Fruit fly (Drosophila melanogaster) whole organism, wandering third instar larva: ENCODE data around the gene FoxL1.
A peak's percentile ranks its signal among the peaks of the same experiment; 100 is the strongest.

ENCODE experiments used
- Abd-B ChIP-seq: fragments of >200 bp; optimal IDR thresholded peaks from 2 replicates; lab custom pipeline; 2017; ENCODE audit warnings: missing biosample characterization, missing genetic modification characterization
- CG32264 ChIP-seq: fragments of 200-800 bp; sonication (Bioruptor generic); optimal IDR thresholded peaks from 2 replicates; lab custom pipeline; 2016; ENCODE audit warnings: missing biosample characterization, missing genetic modification characterization
- CG9705 ChIP-seq: fragments of 200-800 bp; sonication (Bioruptor generic); optimal IDR thresholded peaks from 2 replicates; lab custom pipeline; 2018; ENCODE audit warnings: missing biosample characterization, mild to moderate bottlenecking, missing genetic modification characterization
- CrebA ChIP-seq: fragments of 200-800 bp; sonication (Bioruptor generic); optimal IDR thresholded peaks from 2 replicates; lab custom pipeline; 2016; ENCODE audit warnings: missing biosample characterization, mild to moderate bottlenecking, missing genetic modification characterization, borderline replicate concordance
- Dfd ChIP-seq: fragments of >200 bp; optimal IDR thresholded peaks from 2 replicates; lab custom pipeline; 2017; ENCODE audit warnings: missing biosample characterization, missing genetic modification characterization
- Dif ChIP-seq: fragments of 200-275, 200-300 bp; sonication (Bioruptor generic); optimal IDR thresholded peaks from 2 replicates; lab custom pipeline; 2018; ENCODE audit warnings: missing biosample characterization, missing genetic modification characterization; ENCODE audit not compliant: partially characterized antibody
- Hnf4 ChIP-seq: fragments of 200-800 bp; sonication (Bioruptor generic); optimal IDR thresholded peaks from 2 replicates; lab custom pipeline; 2016; ENCODE audit warnings: missing biosample characterization, mild to moderate bottlenecking, missing genetic modification characterization
- Hr78 ChIP-seq: fragments of >200 bp; optimal IDR thresholded peaks from 2 replicates; lab custom pipeline; 2017; ENCODE audit warnings: missing biosample characterization, missing genetic modification characterization
- Hr83 ChIP-seq: fragments of 200-300 bp; sonication (Bioruptor generic); optimal IDR thresholded peaks from 2 replicates; lab custom pipeline; 2016; ENCODE audit warnings: missing biosample characterization, mild to moderate bottlenecking, missing genetic modification characterization, moderate library complexity; ENCODE audit not compliant: poor library complexity, severe bottlenecking
- Jra ChIP-seq: sonication (Bioruptor generic); optimal IDR thresholded peaks from 2 replicates; lab custom pipeline; 2016; ENCODE audit warnings: missing biosample characterization, missing genetic modification characterization
- N ChIP-seq: fragments of >200 bp; optimal IDR thresholded peaks from 2 replicates; lab custom pipeline; 2018; ENCODE audit warnings: missing biosample characterization, missing external identifiers, missing genetic modification characterization
- OdsH ChIP-seq: fragments of 200-800 bp; sonication (Bioruptor generic); optimal IDR thresholded peaks from 2 replicates; lab custom pipeline; 2016; ENCODE audit warnings: missing biosample characterization, mild to moderate bottlenecking, missing genetic modification characterization
- Sp1 ChIP-seq: fragments of 200-800 bp; sonication (Bioruptor generic); optimal IDR thresholded peaks from 3 replicates; lab custom pipeline; 2019; ENCODE audit warnings: missing biosample characterization, mild to moderate bottlenecking, missing genetic modification characterization, moderate library complexity
- Vsx2 ChIP-seq: fragments of 200-300, 225-300 bp; sonication (Bioruptor generic); optimal IDR thresholded peaks from 2 replicates; lab custom pipeline; 2018; ENCODE audit warnings: missing biosample characterization, missing genetic modification characterization; ENCODE audit not compliant: partially characterized antibody
- br ChIP-seq: fragments of 200-800 bp; sonication (Bioruptor generic); optimal IDR thresholded peaks from 2 replicates; lab custom pipeline; 2016; ENCODE audit warnings: missing biosample characterization, missing genetic modification characterization
- brk ChIP-seq: fragments of 200-800 bp; sonication (Bioruptor generic); optimal IDR thresholded peaks from 2 replicates; lab custom pipeline; 2016; ENCODE audit warnings: missing biosample characterization, mild to moderate bottlenecking, missing genetic modification characterization
- dl ChIP-seq, 2 experiments: fragments of 175-275, 200-275 bp in 1 of 2; fragments of 200-275 bp in 1 of 2; sonication (Bioruptor generic); optimal IDR thresholded peaks; lab custom pipeline; 2018; ENCODE audit warnings: mild to moderate bottlenecking in 2 of 2, missing biosample characterization in 2 of 2, missing genetic modification characterization in 2 of 2, moderate library complexity in 2 of 2; ENCODE audit not compliant: partially characterized antibody in 2 of 2, insufficient read depth in 1 of 2
- dmrt93B ChIP-seq: fragments of 200-800 bp; sonication (Bioruptor generic); optimal IDR thresholded peaks from 2 replicates; lab custom pipeline; 2018; ENCODE audit warnings: missing biosample characterization, mild to moderate bottlenecking, missing genetic modification characterization
- ey ChIP-seq: fragments of 200-800 bp; sonication (Bioruptor generic); optimal IDR thresholded peaks from 2 replicates; lab custom pipeline; 2016; ENCODE audit warnings: missing biosample characterization, missing genetic modification characterization
- foxo ChIP-seq, 2 experiments: fragments of 200-800 bp; sonication (Bioruptor generic); optimal IDR thresholded peaks; 2 replicates in 1 of 2; 3 replicates in 1 of 2; lab custom pipeline; 2016 to 2017; ENCODE audit warnings: missing biosample characterization in 2 of 2, missing genetic modification characterization in 2 of 2
- fru ChIP-seq: fragments of 200-800 bp; sonication (Bioruptor generic); optimal IDR thresholded peaks from 3 replicates; lab custom pipeline; 2016; ENCODE audit warnings: missing biosample characterization, mild to moderate bottlenecking, missing genetic modification characterization
- h ChIP-seq: fragments of 200-800 bp; sonication (Bioruptor generic); optimal IDR thresholded peaks from 3 replicates; lab custom pipeline; 2016; ENCODE audit warnings: missing biosample characterization, mild to moderate bottlenecking, missing genetic modification characterization
- jim ChIP-seq: fragments of 175-275, 200-325 bp; sonication (Bioruptor generic); optimal IDR thresholded peaks from 2 replicates; lab custom pipeline; 2016; ENCODE audit warnings: missing biosample characterization, mild to moderate bottlenecking, missing genetic modification characterization
- lola ChIP-seq: fragments of >200 bp; optimal IDR thresholded peaks from 2 replicates; lab custom pipeline; 2017; ENCODE audit warnings: missing biosample characterization, missing genetic modification characterization
- pan ChIP-seq: fragments of >200 bp; optimal IDR thresholded peaks from 2 replicates; lab custom pipeline; 2017
- rgr ChIP-seq: fragments of 200-800 bp; sonication (Bioruptor generic); optimal IDR thresholded peaks from 3 replicates; lab custom pipeline; 2016; ENCODE audit warnings: missing biosample characterization, mild to moderate bottlenecking, missing genetic modification characterization
- sv ChIP-seq: fragments of 200-800 bp; sonication (Bioruptor generic); optimal IDR thresholded peaks from 3 replicates; lab custom pipeline; 2016; ENCODE audit warnings: missing biosample characterization, missing genetic modification characterization
- tai ChIP-seq: sonication (Bioruptor generic); optimal IDR thresholded peaks from 2 replicates; lab custom pipeline; 2016; ENCODE audit warnings: missing biosample characterization, missing genetic modification characterization
- usp ChIP-seq: fragments of >200 bp; optimal IDR thresholded peaks from 2 replicates; lab custom pipeline; 2017; ENCODE audit warnings: missing biosample characterization, missing genetic modification characterization
- woc ChIP-seq: sonication (Bioruptor generic); optimal IDR thresholded peaks from 2 replicates; lab custom pipeline; 2016; ENCODE audit warnings: missing biosample characterization, mild to moderate bottlenecking, missing genetic modification characterization

The FoxL1 gene

dm6 chr3L:4018228-4018928 lies at the start of gene FoxL1:
TSS of gene FoxL1 (plus strand) at chr3L:4018878.
- no peak for TF ChIP-seq sv (GFP tag; lab: Kevin White, UChicago)
- no peak for TF ChIP-seq Abd-B (GFP tag; lab: Kevin White, UChicago)
- no peak for TF ChIP-seq Jra
- TF ChIP-seq N (GFP tag; lab: Kevin White, UChicago): no peak

dm6 chr3L:3970372-3971031 lies 48.2 kb upstream of the FoxL1 start:
- TF ChIP-seq ey (no peak), Dfd (peak; percentile 53), CG32264 (GFP tag; lab: Kevin White, UChicago) (no peak), sv (GFP tag; lab: Kevin White, UChicago) (peak; percentile 6)

dm6 chr3L:3972599-3972998 lies 46.1 kb upstream of the FoxL1 start, which contains the start of gene CG43915:
TSS of gene CG43915 (plus strand) at chr3L:3972899.
- TF ChIP-seq Sp1 (no peak), tai (no peak), fru (GFP tag; lab: Kevin White, UChicago) (no peak), sv (GFP tag; lab: Kevin White, UChicago) (no peak), Hr78 (GFP tag; lab: Kevin White, UChicago) (no peak), dl (GFP tag; optimal IDR thresholded peaks at IDR 0.05; lab: Kevin White, UChicago; ENCODE audit: insufficient read depth in 1 of 2, partially characterized antibody in 2 of 2) (no peak), CG32264 (GFP tag; lab: Kevin White, UChicago) (no peak), Jra (no peak), woc (GFP tag; lab: Kevin White, UChicago) (no peak), OdsH (no peak)
- TF ChIP-seq, all 38 proteins: peak for 0

dm6 chr3L:3976438-3976837 lies 42.2 kb upstream of the FoxL1 start:
- TF ChIP-seq CrebA (GFP tag; lab: Kevin White, UChicago) (no peak), brk (GFP tag; lab: Kevin White, UChicago) (no peak), Hnf4 (GFP tag; lab: Kevin White, UChicago) (no peak)
- TF ChIP-seq, all 38 proteins: peak for 0

- no peak for TF ChIP-seq br (GFP tag; lab: Kevin White, UChicago)
- no peak for TF ChIP-seq tai
- no peak for TF ChIP-seq usp (GFP tag; lab: Kevin White, UChicago)
- TF ChIP-seq rgr (GFP tag; lab: Kevin White, UChicago): peak; percentile 9
- no peak for TF ChIP-seq dmrt93B (GFP tag; lab: Kevin White, UChicago)
- TF ChIP-seq pan (lab: Kevin White, UChicago): no peak
- TF ChIP-seq Sp1: no peak
- TF ChIP-seq Vsx2 (GFP tag; lab: Kevin White, UChicago): no peak
- TF ChIP-seq CG9705 (GFP tag; lab: Kevin White, UChicago): no peak
- no peak for TF ChIP-seq lola
- no peak for TF ChIP-seq fru (GFP tag; lab: Kevin White, UChicago)
- TF ChIP-seq Hr83 (GFP tag; lab: Kevin White, UChicago): no peak
- TF ChIP-seq dl (GFP tag; optimal IDR thresholded peaks at IDR 0.05; lab: Kevin White, UChicago; ENCODE audit: insufficient read depth in 1 of 2, partially characterized antibody in 2 of 2): no peak
- TF ChIP-seq Dfd: no peak
- no peak for TF ChIP-seq Dif (GFP tag; lab: Kevin White, UChicago)
- no peak for TF ChIP-seq jim (GFP tag; lab: Kevin White, UChicago)
- no peak for TF ChIP-seq Jra
- TF ChIP-seq OdsH: peak; percentile 4
- no peak for TF ChIP-seq ey
- TF ChIP-seq sv (GFP tag; lab: Kevin White, UChicago): no peak
- TF ChIP-seq CG32264 (GFP tag; lab: Kevin White, UChicago): no peak
- no peak for TF ChIP-seq Hr78 (GFP tag; lab: Kevin White, UChicago)
- TF ChIP-seq foxo (GFP tag; optimal IDR thresholded peaks at IDR 0.05; lab: Kevin White, UChicago): peak in 1 of 2 experiments; percentile 2
- TF ChIP-seq h: peak; percentile 20
Measured at dm6 chr3L:3977622-3978355, 40.9 kb upstream of the FoxL1 start.
